Worm (Caenorhabditis elegans) whole organism, mixed stage, embryonic: Measurements from ENCODE around the gene sedl-1.

Source experiments
- ceh-39 ChIP-seq: fragments of 150-350 bp; optimal IDR thresholded peaks from 2 replicates; lab custom pipeline; 2014; ENCODE audit warnings: missing biosample characterization, missing genetic modification characterization
- elt-3 ChIP-seq: fragments of 150-350 bp; optimal IDR thresholded peaks from 2 replicates; lab custom pipeline; 2014; ENCODE audit warnings: missing biosample characterization, missing genetic modification characterization
- flh-1 ChIP-seq: fragments of 200-800 bp; sonication (Bioruptor generic); optimal IDR thresholded peaks from 2 replicates; lab custom pipeline; 2018; ENCODE audit warnings: mild to moderate bottlenecking, missing genetic modification characterization, moderate library complexity, missing compliant biosample characterization
- lin-13 ChIP-seq: fragments of 150-350 bp; optimal IDR thresholded peaks from 2 replicates; lab custom pipeline; 2014; ENCODE audit warnings: missing biosample characterization, missing genetic modification characterization
- nhr-12 ChIP-seq: fragments of 150-350 bp; optimal IDR thresholded peaks from 2 replicates; lab custom pipeline; 2014; ENCODE audit warnings: missing biosample characterization, missing genetic modification characterization
- nhr-28 ChIP-seq: fragments of 150-350 bp; optimal IDR thresholded peaks from 2 replicates; lab custom pipeline; 2014; ENCODE audit warnings: missing biosample characterization, missing genetic modification characterization
- pha-4 ChIP-seq: fragments of 150-350 bp; optimal IDR thresholded peaks from 2 replicates; lab custom pipeline; 2018; ENCODE audit warnings: missing biosample characterization, missing genetic modification reagents, missing genetic modification characterization

DNA sequence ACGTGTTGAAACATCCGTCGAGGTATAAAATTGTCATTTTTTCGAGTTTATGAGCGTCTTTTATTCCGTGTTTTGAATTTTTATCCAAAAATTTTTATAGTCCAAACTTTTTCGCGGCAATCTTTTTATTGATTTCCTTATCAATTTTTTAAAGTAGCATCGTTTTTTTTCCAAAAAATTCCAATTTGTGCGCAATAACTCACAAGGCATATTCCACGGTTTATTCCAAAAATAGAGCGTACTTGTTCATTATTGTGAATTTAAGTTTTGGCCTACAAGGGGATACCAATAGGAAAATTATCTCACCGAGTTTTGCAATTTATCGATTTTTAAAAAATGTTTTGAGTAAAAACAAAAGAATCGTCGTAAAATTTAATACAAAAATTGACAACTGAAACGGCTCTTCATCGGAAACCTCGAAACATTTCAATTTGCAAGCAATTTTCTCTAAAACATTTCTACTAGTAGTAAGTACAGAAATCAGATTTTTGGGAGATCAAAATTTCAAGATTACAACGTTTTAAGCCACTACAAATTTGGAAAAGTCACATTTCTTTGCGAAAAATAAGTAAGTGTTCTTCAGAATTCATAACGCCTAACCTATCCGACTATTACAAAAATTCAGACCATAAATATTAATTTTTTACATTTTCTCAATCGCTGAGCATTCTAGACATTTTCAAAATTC, 3.6 kb upstream of the sedl-1 start:
- no peak for TF ChIP-seq ceh-39 (tag; lab: Kevin White, UChicago)
- no peak for TF ChIP-seq flh-1
- TF ChIP-seq nhr-12 (tag; lab: Kevin White, UChicago), result no peak
- TF ChIP-seq pha-4, result no peak
- no peak for TF ChIP-seq elt-3 (tag; lab: Kevin White, UChicago)
- TF ChIP-seq nhr-28 (tag; lab: Kevin White, UChicago), result no peak
- no peak for TF ChIP-seq lin-13 (tag; lab: Kevin White, UChicago)
